Fruit fly (Drosophila melanogaster): ENCODE measurements around the gene CG31131.

DNA sequence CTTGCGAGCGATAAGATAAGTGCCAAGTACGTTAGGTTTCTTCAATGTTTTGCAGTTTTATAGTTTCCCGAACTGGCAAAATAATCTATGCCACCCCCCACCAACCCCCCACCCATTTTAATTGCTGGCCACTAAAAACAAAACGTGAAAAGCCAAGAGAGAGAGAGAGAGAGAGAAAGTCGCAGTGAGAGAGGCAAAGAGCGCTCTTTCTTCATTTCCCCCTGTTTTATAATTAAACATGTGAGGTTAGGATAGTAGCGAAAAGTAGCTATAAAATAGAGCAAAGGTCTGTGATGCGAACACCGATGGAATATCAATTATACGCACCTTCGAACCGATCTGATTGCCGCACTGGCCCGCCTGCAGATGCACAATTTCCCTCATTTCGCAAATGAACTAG lies 24.8 kb upstream of the CG31131 start:
- TF ChIP-seq CG6163 (GFP tag; IDR thresholded peaks at IDR 0.05) (no peak), CG31627 (GFP tag; optimal IDR thresholded peaks at IDR 0.05) (no peak), CG3032 (tag; optimal IDR thresholded peaks at IDR 0.05) (no peak), Blimp-1 (GFP tag; optimal IDR thresholded peaks at IDR 0.05) (no peak), CG9139 (GFP tag; optimal IDR thresholded peaks at IDR 0.05) (no peak), Met (GFP tag; optimal IDR thresholded peaks at IDR 0.05) (no peak), spab (GFP tag; optimal IDR thresholded peaks at IDR 0.05) (no peak), CG8119 (GFP tag; IDR thresholded peaks at IDR 0.05) (no peak), Hr4 (GFP tag; optimal IDR thresholded peaks at IDR 0.05) (no peak), CG4318 (GFP tag; optimal IDR thresholded peaks at IDR 0.05) (no peak), eg (GFP tag; IDR thresholded peaks at IDR 0.05) (no peak)

Data from whole organism, prepupa.